Fruit fly (Drosophila melanogaster): Measurements from ENCODE around the gene slp2.
A peak's percentile ranks its signal among the peaks of the same experiment; 100 is the strongest.

slp2 gene

dm6 chr2L:3789290-3790067 is 47.2 kb upstream of the slp2 start (continued):
- TF ChIP-seq hkb (optimal IDR thresholded peaks at IDR 0.05): no peak
- peak; percentile 89 for TF ChIP-seq hkb (GFP tag; IDR thresholded peaks at IDR 0.05)
- TF ChIP-seq tna (GFP tag; IDR thresholded peaks at IDR 0.05; ENCODE audit: partially characterized antibody): no peak
- TF ChIP-seq HLHmδ (GFP tag; optimal IDR thresholded peaks at IDR 0.05): no peak
- peak; percentile 75 for TF ChIP-seq CG14667 (GFP tag; IDR thresholded peaks at IDR 0.05)
- peak; percentile 46 for TF ChIP-seq CG15073 (GFP tag; optimal IDR thresholded peaks at IDR 0.05)
- peak; percentile 75 for TF ChIP-seq bowl (GFP tag; IDR thresholded peaks at IDR 0.05)
- peak; percentile 82 for TF ChIP-seq CG14014 (GFP tag; IDR thresholded peaks at IDR 0.05)
- peak; percentile 61 for TF ChIP-seq CG16815 (GFP tag; optimal IDR thresholded peaks at IDR 0.05)
- TF ChIP-seq CG6254 (GFP tag; optimal IDR thresholded peaks at IDR 0.05): peak; percentile 82
- no peak for TF ChIP-seq CG3281 (GFP tag; optimal IDR thresholded peaks at IDR 0.05)
- peak; percentile 73 for TF ChIP-seq twi (tag; optimal IDR thresholded peaks at IDR 0.05)
- TF ChIP-seq CG32767 (GFP tag; IDR thresholded peaks at IDR 0.05): peak; percentile 78
- TF ChIP-seq onecut (GFP tag; IDR thresholded peaks at IDR 0.05): peak; percentile 73
- no peak for TF ChIP-seq her (GFP tag; optimal IDR thresholded peaks at IDR 0.05)
- no peak; the same call in 1 of the 2 replicates for TF ChIP-seq Bgb (GFP tag; IDR thresholded peaks at IDR 0.05; ENCODE audit: partially characterized antibody)
- TF ChIP-seq H2.0 (GFP tag; IDR thresholded peaks at IDR 0.05): peak; percentile 76
- no peak for TF ChIP-seq CG13894 (tag; optimal IDR thresholded peaks at IDR 0.05)
- peak; percentile 51 for TF ChIP-seq sqz (GFP tag; optimal IDR thresholded peaks at IDR 0.05)
- TF ChIP-seq stc (GFP tag; IDR thresholded peaks at IDR 0.05): peak; percentile 76
- TF ChIP-seq CG9215 (GFP tag; IDR thresholded peaks at IDR 0.05): no peak; the same call in none of the 2 replicates
- no peak; the same call in 1 of the 2 replicates for TF ChIP-seq bbx (GFP tag; IDR thresholded peaks at IDR 0.05; ENCODE audit: partially characterized antibody)
- no peak for TF ChIP-seq sc (optimal IDR thresholded peaks at IDR 0.05)
- peak; percentile 91 for TF ChIP-seq sc (GFP tag; optimal IDR thresholded peaks at IDR 0.05)
- peak; percentile 65 for TF ChIP-seq CG11085 (GFP tag; IDR thresholded peaks at IDR 0.05)
- no peak for TF ChIP-seq disco-r (GFP tag; optimal IDR thresholded peaks at IDR 0.05)
- peak; percentile 95 for TF ChIP-seq CG2712 (tag; optimal IDR thresholded peaks at IDR 0.05)
- TF ChIP-seq CG31441 (GFP tag; IDR thresholded peaks at IDR 0.05): peak; percentile 91
- TF ChIP-seq sens-2 (GFP tag; IDR thresholded peaks at IDR 0.05): peak; percentile 52
- TF ChIP-seq seq (GFP tag; IDR thresholded peaks at IDR 0.05): 0 out of 2 replicates have a peak, but pooled peaks have one; percentile 7
- peak; percentile 10 for TF ChIP-seq Hsf (GFP tag; optimal IDR thresholded peaks at IDR 0.05)
- TF ChIP-seq caup (GFP tag; optimal IDR thresholded peaks at IDR 0.05; ENCODE audit: severe bottlenecking): no peak
- TF ChIP-seq CG12769 (tag; optimal IDR thresholded peaks at IDR 0.05): no peak
- peak; percentile 1 for TF ChIP-seq grn (GFP tag; optimal IDR thresholded peaks at IDR 0.05)
- TF ChIP-seq CG14050 (GFP tag; IDR thresholded peaks at IDR 0.05): peak; percentile 63
- TF ChIP-seq slou (GFP tag; optimal IDR thresholded peaks at IDR 0.05): no peak
- TF ChIP-seq CG4707 (GFP tag; optimal IDR thresholded peaks at IDR 0.05): peak; percentile 88
- peak in 1 of 2 experiments; percentile 94 for TF ChIP-seq bsh (GFP tag; optimal IDR thresholded peaks at IDR 0.05)
- peak; percentile 62 for TF ChIP-seq CG4360 (GFP tag; IDR thresholded peaks at IDR 0.05)
- no peak for TF ChIP-seq fru (optimal IDR thresholded peaks at IDR 0.05)
- TF ChIP-seq Six4 (GFP tag; optimal IDR thresholded peaks at IDR 0.05): peak; percentile 76
- TF ChIP-seq Ptx1 (GFP tag; IDR thresholded peaks at IDR 0.05): peak; percentile 81
- 0 out of 2 replicates have a peak, but pooled peaks have one; percentile 15 for TF ChIP-seq danr (GFP tag; IDR thresholded peaks at IDR 0.05)
- peak; percentile 92 for TF ChIP-seq PHDP (tag; optimal IDR thresholded peaks at IDR 0.05)
- TF ChIP-seq Gug (GFP tag; IDR thresholded peaks at IDR 0.05): peak; percentile 67; the same call in 3 of the 4 replicates
- no peak for TF ChIP-seq CG10274 (GFP tag; optimal IDR thresholded peaks at IDR 0.05)
- TF ChIP-seq CG9876 (GFP tag; optimal IDR thresholded peaks at IDR 0.05): no peak
- TF ChIP-seq ken (GFP tag; IDR thresholded peaks at IDR 0.05): peak; percentile 84
- peak; percentile 24 for TF ChIP-seq jing (GFP tag; optimal IDR thresholded peaks at IDR 0.05)
- TF ChIP-seq CG2120 (GFP tag; optimal IDR thresholded peaks at IDR 0.05): no peak
